Fruit fly (Drosophila melanogaster): ENCODE results near the gene CG9175.

CG9175 gene

dm6 chr2L:6124815-6125214 lies 26.0 kb upstream of the CG9175 start, which contains the start of gene Arpc4 (continued):
- TF ChIP-seq CG1529 (GFP tag; optimal IDR thresholded peaks at IDR 0.05) (no peak), vnd (GFP tag; IDR thresholded peaks at IDR 0.05; ENCODE audit: partially characterized antibody) (no peak), Fer2 (tag; optimal IDR thresholded peaks at IDR 0.05) (no peak), seq (GFP tag; IDR thresholded peaks at IDR 0.05) (peak; percentile 25; the same call in 1 of the 2 replicates), CG1024 (GFP tag; IDR thresholded peaks at IDR 0.05) (peak; percentile 69), ap (GFP tag; IDR thresholded peaks at IDR 0.05) (peak; percentile 37), Hmx (GFP tag; optimal IDR thresholded peaks at IDR 0.05) (peak; percentile 18), Hmr (GFP tag; optimal IDR thresholded peaks at IDR 0.05) (peak; percentile 68), CG33557 (GFP tag; optimal IDR thresholded peaks at IDR 0.05) (no peak), Mad (GFP tag; optimal IDR thresholded peaks at IDR 0.05) (no peak), CG11560 (tag; IDR thresholded peaks at IDR 0.05) (no peak), CG12659 (GFP tag; optimal IDR thresholded peaks at IDR 0.05) (peak; percentile 61), trem (tag; optimal IDR thresholded peaks at IDR 0.05) (peak; percentile 89), Lpt (GFP tag; optimal IDR thresholded peaks at IDR 0.05) (no peak), BtbVII (GFP tag; optimal IDR thresholded peaks at IDR 0.05) (no peak), CG6854 (GFP tag; optimal IDR thresholded peaks at IDR 0.05) (no peak), CG7839 (tag; optimal IDR thresholded peaks at IDR 0.05) (peak; percentile 57), CG34224 (GFP tag; IDR thresholded peaks at IDR 0.05; ENCODE audit: partially characterized antibody) (no peak), scrt (GFP tag; optimal IDR thresholded peaks at IDR 0.05) (no peak), CrebB (tag; optimal IDR thresholded peaks at IDR 0.05) (peak; percentile 21), chinmo (GFP tag; IDR thresholded peaks at IDR 0.05; ENCODE audit: partially characterized antibody) (no peak), H15 (GFP tag; IDR thresholded peaks at IDR 0.05) (0 out of 3 replicates have a peak, but pooled peaks have one; percentile 16), CG32532 (GFP tag; IDR thresholded peaks at IDR 0.05) (peak; percentile 68), maf-S (GFP tag; optimal IDR thresholded peaks at IDR 0.05) (peak; percentile 24), CG6654 (GFP tag; optimal IDR thresholded peaks at IDR 0.05) (no peak), insv (GFP tag; optimal IDR thresholded peaks at IDR 0.05) (no peak), caup (GFP tag; optimal IDR thresholded peaks at IDR 0.05; ENCODE audit: severe bottlenecking) (no peak), Ravus (GFP tag; IDR thresholded peaks at IDR 0.05) (no peak), Dip3 (GFP tag; optimal IDR thresholded peaks at IDR 0.05) (peak; percentile 11), cg (GFP tag; optimal IDR thresholded peaks at IDR 0.05) (no peak), CG6813 (GFP tag; optimal IDR thresholded peaks at IDR 0.05) (no peak), stwl (tag; optimal IDR thresholded peaks at IDR 0.05) (peak; percentile 83), CG1647 (GFP tag; optimal IDR thresholded peaks at IDR 0.05) (peak; percentile 10), Sox100B (GFP tag; optimal IDR thresholded peaks at IDR 0.05) (no peak), CG14860 (GFP tag; IDR thresholded peaks at IDR 0.05; ENCODE audit: partially characterized antibody) (no peak), pita (GFP tag; optimal IDR thresholded peaks at IDR 0.05) (peak; percentile 59), D (optimal IDR thresholded peaks at IDR 0.05) (no peak), D (GFP tag; optimal IDR thresholded peaks at IDR 0.05) (no peak), CoRest (tag; optimal IDR thresholded peaks at IDR 0.05) (peak; percentile 55), CG16813 (GFP tag; IDR thresholded peaks at IDR 0.05; ENCODE audit: partially characterized antibody) (no peak), Atf6 (GFP tag; IDR thresholded peaks at IDR 0.05) (peak; percentile 49; the same call in 1 of the 2 replicates), CG2116 (GFP tag; optimal IDR thresholded peaks at IDR 0.05) (peak; percentile 65), CG17829 (tag; optimal IDR thresholded peaks at IDR 0.05) (peak; percentile 57), croc (GFP tag; conservative IDR thresholded peaks at IDR 0.05) (peak; percentile 29; the same call in 1 of the 3 replicates), dm (GFP tag; optimal IDR thresholded peaks at IDR 0.05) (peak; percentile 33), CG30020 (tag; optimal IDR thresholded peaks at IDR 0.05) (peak; percentile 81), CG5245 (GFP tag; optimal IDR thresholded peaks at IDR 0.05) (no peak), Nf-YA (GFP tag; IDR thresholded peaks at IDR 0.05) (no peak), Elba2 (GFP tag; optimal IDR thresholded peaks at IDR 0.05) (no peak), tap (tag; optimal IDR thresholded peaks at IDR 0.05) (no peak), trh (GFP tag; optimal IDR thresholded peaks at IDR 0.05) (no peak)
